Worm (Caenorhabditis elegans): ENCODE measurements around the gene ZK686.2.

- TF ChIP-seq hnd-1 (tag; optimal IDR thresholded peaks at IDR 0.05) (no peak), sea-1 (GFP tag; conservative IDR thresholded peaks at IDR 0.05) (no peak), ama-1 (optimal IDR thresholded peaks at IDR 0.05) (no peak), ets-7 (tag; optimal IDR thresholded peaks at IDR 0.05) (no peak), ceh-36 (tag; optimal IDR thresholded peaks at IDR 0.05) (no peak), tra-4 (tag; optimal IDR thresholded peaks at IDR 0.05) (no peak)
These were observed 29.5 kb upstream of the ZK686.2 start, which contains the start of gene cyk-7 for ce11 chrIII:7795311-7795710.

Data from whole organism, early embryonic.